Fruit fly (Drosophila melanogaster): ENCODE data around the gene Dmtn.

The Dmtn gene

dm6 chr3R:6352436-6352835 is 53.3 kb downstream of the Dmtn start:
- TF ChIP-seq insv (optimal IDR thresholded peaks at IDR 0.05) (no peak), Sin3A (optimal IDR thresholded peaks at IDR 0.05) (no peak), ttk (optimal IDR thresholded peaks at IDR 0.05) (no peak), h (optimal IDR thresholded peaks at IDR 0.05) (no peak), Myc (optimal IDR thresholded peaks at IDR 0.05) (no peak), psq (optimal IDR thresholded peaks at IDR 0.05) (no peak)

DNA sequence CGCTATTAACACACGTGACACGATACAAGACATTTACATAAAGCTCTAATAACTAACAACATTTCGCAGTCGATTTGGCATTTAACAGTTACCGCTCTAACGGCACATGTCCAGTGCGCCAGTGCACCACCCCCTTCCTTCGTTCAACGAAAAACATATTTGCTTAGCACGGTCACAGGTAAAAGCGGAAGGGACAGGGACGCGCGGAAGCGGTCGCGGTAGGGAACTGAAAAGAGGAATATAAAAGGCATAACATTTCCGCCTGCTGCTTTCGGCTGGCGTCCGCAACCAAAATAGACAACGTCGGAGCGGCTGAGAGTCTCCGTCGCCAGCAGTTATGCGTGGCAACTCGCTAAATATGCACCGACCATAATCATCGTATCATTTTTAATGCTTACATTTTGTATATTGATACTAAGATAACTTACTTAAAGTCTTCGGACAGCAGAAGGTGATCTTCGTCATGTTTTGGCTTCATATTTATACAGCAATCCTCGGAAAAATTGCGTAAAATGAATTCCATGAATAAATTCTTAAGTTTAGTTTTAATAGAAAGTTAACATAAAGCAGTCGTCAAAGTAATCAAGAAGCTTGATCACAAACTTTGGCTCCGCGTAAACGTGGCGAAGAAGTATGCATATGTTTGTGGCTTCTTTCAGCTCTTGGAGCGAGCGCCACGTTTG is 53.9 kb downstream of the Dmtn start:
- TF ChIP-seq psq (optimal IDR thresholded peaks at IDR 0.05) (no peak), Myc (optimal IDR thresholded peaks at IDR 0.05) (no peak), h (optimal IDR thresholded peaks at IDR 0.05) (no peak), insv (optimal IDR thresholded peaks at IDR 0.05) (no peak), ttk (optimal IDR thresholded peaks at IDR 0.05) (no peak)

DNA sequence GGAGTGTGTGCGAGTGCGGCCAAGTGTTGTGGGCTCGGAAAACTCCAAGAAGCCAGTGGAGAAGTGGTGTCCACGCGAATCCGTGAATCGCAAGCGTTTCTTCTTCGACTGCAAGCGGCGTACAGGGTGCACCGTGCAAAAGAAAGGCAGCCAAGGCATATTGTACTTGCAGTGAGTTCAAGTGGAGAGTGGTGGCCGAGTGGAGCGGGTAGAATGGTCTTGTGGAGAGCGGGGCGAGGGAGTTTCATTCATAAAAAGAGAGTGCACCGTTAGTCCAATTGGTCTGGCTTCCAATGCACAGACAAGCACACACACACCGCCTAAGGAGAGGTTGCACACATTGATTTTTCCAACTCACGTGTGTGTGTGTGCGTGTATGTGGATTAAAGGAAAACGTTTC is 54.5 kb downstream of the Dmtn start:
- TF ChIP-seq Myc (optimal IDR thresholded peaks at IDR 0.05) (no peak), ttk (optimal IDR thresholded peaks at IDR 0.05) (no peak), Sin3A (optimal IDR thresholded peaks at IDR 0.05) (no peak), insv (optimal IDR thresholded peaks at IDR 0.05) (no peak), psq (optimal IDR thresholded peaks at IDR 0.05) (no peak), h (optimal IDR thresholded peaks at IDR 0.05) (no peak)

DNA sequence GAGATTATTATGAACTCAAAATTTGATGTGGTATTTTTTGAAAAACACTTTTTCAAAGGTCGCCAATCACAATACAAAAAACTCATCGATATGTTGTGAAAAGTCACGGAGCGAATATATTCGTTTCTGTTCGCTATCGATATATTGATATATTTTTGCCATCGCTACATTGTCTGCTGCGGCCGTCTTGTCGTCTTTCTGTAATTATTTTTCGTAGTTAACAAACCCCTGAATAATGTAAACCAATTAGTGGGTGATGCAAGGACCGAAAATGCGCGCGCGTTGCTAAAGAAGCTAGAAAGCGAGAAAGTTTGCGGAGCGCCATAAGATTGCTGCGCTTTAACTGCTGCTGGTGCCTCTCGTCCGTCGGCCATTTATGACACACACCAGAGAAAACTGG is 54.9 kb downstream of the Dmtn start, which contains the start of gene Pak:
Gene Pak, plus strand, starts transcription at position 142 of the 400 bp plus-strand sequence.
- TF ChIP-seq psq (optimal IDR thresholded peaks at IDR 0.05) (no peak), Sin3A (optimal IDR thresholded peaks at IDR 0.05) (no peak), h (optimal IDR thresholded peaks at IDR 0.05) (no peak), insv (optimal IDR thresholded peaks at IDR 0.05) (no peak), ttk (optimal IDR thresholded peaks at IDR 0.05) (no peak), Myc (optimal IDR thresholded peaks at IDR 0.05) (no peak)

DNA sequence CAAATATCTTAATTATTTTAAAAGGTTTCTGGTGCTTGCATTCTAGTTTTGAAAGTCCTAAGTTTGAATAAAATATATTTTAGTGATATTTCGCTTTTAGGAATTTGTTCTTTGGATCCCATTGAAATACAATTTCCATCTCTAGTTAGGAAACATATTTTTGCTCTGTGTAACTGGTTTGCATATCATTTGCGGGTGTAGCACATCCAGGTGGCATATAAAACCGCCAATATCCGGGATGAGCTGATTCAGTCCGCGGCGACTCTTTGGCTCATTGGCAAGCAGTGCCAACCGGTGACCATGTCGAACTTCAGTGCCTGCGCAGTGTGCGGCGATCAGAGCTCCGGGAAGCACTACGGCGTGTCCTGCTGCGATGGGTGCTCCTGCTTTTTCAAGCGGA is 56.8 kb downstream of the Dmtn start, which contains the start of gene Hr83:
Gene Hr83, plus strand, starts transcription at position 301 of the 400 bp plus-strand sequence.
- TF ChIP-seq psq (optimal IDR thresholded peaks at IDR 0.05) (no peak), ttk (optimal IDR thresholded peaks at IDR 0.05) (no peak), Myc (optimal IDR thresholded peaks at IDR 0.05) (no peak), insv (optimal IDR thresholded peaks at IDR 0.05) (no peak)

DNA sequence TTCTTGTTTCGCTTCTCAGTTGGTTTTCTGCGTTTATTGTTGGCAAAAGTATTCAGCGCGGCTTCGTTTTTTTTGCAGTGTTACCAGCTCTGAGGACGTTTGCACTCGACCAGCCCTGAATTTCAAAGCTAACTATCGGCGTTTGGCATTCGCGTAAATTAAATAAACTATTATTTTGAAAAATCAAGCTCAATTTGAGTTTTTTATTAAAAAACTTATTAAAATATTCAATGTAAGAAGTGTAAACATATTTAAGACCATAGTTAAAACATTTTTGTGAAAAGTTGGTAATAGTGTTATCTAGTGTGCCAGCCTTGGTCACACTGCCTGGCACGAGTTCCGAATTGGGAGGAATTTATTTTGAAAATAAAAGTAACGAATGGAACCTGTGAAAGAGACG is 59.9 kb downstream of the Dmtn start, which contains the start of the genes SmD2 and CG18048:
Gene SmD2, minus strand, starts transcription at position 98 of the 400 bp plus-strand sequence.
Gene CG18048, plus strand, starts transcription at position 298 of the 400 bp plus-strand sequence.
- TF ChIP-seq psq (optimal IDR thresholded peaks at IDR 0.05) (no peak), ttk (optimal IDR thresholded peaks at IDR 0.05) (no peak), insv (optimal IDR thresholded peaks at IDR 0.05) (no peak), Sin3A (optimal IDR thresholded peaks at IDR 0.05) (no peak), h (optimal IDR thresholded peaks at IDR 0.05) (no peak), Myc (optimal IDR thresholded peaks at IDR 0.05) (no peak)

DNA sequence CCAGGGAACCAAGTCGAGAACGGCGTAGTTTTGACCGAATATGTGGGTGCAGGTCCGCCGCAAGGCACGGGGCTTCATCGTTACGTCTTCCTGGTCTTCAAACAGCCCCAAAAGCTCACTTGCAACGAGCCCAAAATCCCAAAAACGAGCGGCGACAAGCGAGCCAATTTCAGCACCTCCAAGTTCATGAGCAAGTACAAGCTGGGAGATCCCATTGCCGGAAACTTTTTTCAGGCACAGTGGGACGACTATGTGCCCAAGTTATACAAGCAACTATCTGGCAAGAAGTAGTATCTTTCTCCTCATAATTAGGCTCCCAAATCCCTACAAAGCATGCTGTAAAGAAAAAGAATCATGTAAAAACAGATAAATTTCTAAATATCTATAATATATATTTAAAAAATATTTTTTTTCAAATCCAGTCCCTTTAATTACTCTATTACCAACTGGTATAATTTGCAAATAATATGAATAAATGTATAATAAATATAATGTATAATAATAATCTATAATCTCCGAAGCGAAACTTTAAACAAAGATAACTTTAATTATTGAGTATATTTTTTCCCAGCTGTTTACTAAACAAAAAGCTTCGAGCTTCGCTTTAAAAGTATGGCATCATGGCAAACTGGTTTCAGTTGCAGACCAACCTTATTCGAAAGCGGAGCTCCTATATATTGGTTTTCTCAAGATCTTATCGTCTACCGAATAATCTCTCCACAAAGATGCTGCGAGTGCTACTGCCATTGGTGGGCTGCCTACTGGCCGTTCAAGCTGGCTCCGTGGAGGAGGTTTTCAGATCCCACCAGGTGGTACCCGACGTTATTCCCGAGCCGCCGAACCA is 62.1 kb downstream of the Dmtn start, which contains the start of gene CG17919:
Gene CG17919, plus strand, starts transcription at position 634 of the 844 bp plus-strand sequence.
- TF ChIP-seq Sin3A (optimal IDR thresholded peaks at IDR 0.05): no peak
- TF ChIP-seq psq (optimal IDR thresholded peaks at IDR 0.05): no peak
- no peak for TF ChIP-seq insv (optimal IDR thresholded peaks at IDR 0.05)
- no peak for TF ChIP-seq Myc (optimal IDR thresholded peaks at IDR 0.05)
- no peak for TF ChIP-seq ttk (optimal IDR thresholded peaks at IDR 0.05)
- TF ChIP-seq h (optimal IDR thresholded peaks at IDR 0.05): no peak

DNA sequence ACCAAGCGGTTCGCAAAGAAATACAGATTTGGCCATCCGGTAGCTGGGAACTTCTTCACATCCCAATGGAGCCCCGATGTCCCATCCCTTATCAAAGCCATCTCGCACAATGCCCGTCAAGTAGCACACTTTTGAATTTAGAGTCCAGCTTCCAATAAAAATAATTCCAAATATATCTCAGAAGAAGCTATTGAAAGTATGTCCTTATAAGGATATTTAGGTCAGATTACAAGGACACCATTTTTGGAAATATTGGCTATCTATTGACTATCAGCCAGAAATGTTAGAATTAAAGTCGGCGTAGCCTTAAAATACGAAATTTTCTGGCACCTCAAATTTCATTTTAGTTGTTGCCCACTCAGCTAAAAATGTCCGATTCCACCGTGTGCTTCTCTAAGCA is 63.0 kb downstream of the Dmtn start, which contains the start of gene CG10298:
Gene CG10298, plus strand, starts transcription at position 301 of the 400 bp plus-strand sequence.
- TF ChIP-seq Sin3A (optimal IDR thresholded peaks at IDR 0.05) (no peak), psq (optimal IDR thresholded peaks at IDR 0.05) (no peak), ttk (optimal IDR thresholded peaks at IDR 0.05) (no peak), Myc (optimal IDR thresholded peaks at IDR 0.05) (no peak), insv (optimal IDR thresholded peaks at IDR 0.05) (no peak), h (optimal IDR thresholded peaks at IDR 0.05) (no peak)

DNA sequence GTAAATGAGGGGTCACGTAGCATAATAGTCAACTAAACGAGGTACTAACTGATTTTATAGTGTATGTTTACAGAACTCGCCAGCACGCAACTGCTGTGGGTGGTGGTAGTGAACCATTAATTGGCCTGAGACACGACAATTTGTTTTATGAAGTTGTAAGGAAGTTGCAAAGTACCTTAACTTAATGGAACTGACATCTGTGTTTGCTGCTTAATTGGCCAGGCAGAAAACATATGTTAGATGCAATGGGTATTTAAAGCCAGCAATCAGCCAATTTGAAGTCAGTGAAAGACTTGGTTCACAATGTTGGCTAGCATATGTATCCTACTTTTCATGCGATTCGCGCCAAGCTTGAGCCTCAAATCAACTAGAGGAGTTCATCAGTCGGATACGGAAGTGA is 64.0 kb downstream of the Dmtn start, which contains the start of gene CG17917:
Gene CG17917, plus strand, starts transcription at position 301 of the 400 bp plus-strand sequence.
- TF ChIP-seq insv (optimal IDR thresholded peaks at IDR 0.05): no peak
- TF ChIP-seq Myc (optimal IDR thresholded peaks at IDR 0.05): no peak
- TF ChIP-seq Sin3A (optimal IDR thresholded peaks at IDR 0.05): no peak
- TF ChIP-seq ttk (optimal IDR thresholded peaks at IDR 0.05): no peak
- no peak for TF ChIP-seq psq (optimal IDR thresholded peaks at IDR 0.05)
- TF ChIP-seq h (optimal IDR thresholded peaks at IDR 0.05): no peak

- TF ChIP-seq Myc (optimal IDR thresholded peaks at IDR 0.05) (no peak), Sin3A (optimal IDR thresholded peaks at IDR 0.05) (no peak), insv (optimal IDR thresholded peaks at IDR 0.05) (no peak), psq (optimal IDR thresholded peaks at IDR 0.05) (no peak), h (optimal IDR thresholded peaks at IDR 0.05) (no peak), ttk (optimal IDR thresholded peaks at IDR 0.05) (no peak)
Measured at dm6 chr3R:6339795-6340194, 65.9 kb downstream of the Dmtn start, which contains the start of gene Osi20. Gene Osi20, plus strand, starts transcription at chr3R:6340095.
